Worm (Caenorhabditis elegans): ENCODE data around the gene C34F11.1.

The C34F11.1 gene

ce11 chrII:5200987-5201582, 11.7 kb upstream of the C34F11.1 start:
- TF ChIP-seq pes-1 (GFP tag; IDR thresholded peaks at IDR 0.05) (no peak), ets-7 (tag; optimal IDR thresholded peaks at IDR 0.05) (no peak), aly-1 (tag; optimal IDR thresholded peaks at IDR 0.05) (no peak), hmbx-1 (tag; optimal IDR thresholded peaks at IDR 0.05) (no peak), F13C5.2 (tag; optimal IDR thresholded peaks at IDR 0.05) (no peak), ceh-13 (GFP tag; optimal IDR thresholded peaks at IDR 0.05) (no peak), ceh-36 (tag; optimal IDR thresholded peaks at IDR 0.05) (no peak), B0310.2 (tag; optimal IDR thresholded peaks at IDR 0.05) (no peak), tbx-37 (GFP tag; conservative IDR thresholded peaks at IDR 0.05) (no peak), sea-1 (GFP tag; conservative IDR thresholded peaks at IDR 0.05) (no peak), tbx-11 (GFP tag; IDR thresholded peaks at IDR 0.05) (no peak), ama-1 (optimal IDR thresholded peaks at IDR 0.05) (no peak), hmg-4 (GFP tag; optimal IDR thresholded peaks at IDR 0.05) (no peak)

- TF ChIP-seq aly-1 (tag; optimal IDR thresholded peaks at IDR 0.05): no peak
These were observed 10.7 kb upstream of the C34F11.1 start for ce11 chrII:5201922-5202562.

- TF ChIP-seq hmbx-1 (tag; optimal IDR thresholded peaks at IDR 0.05): no peak
- TF ChIP-seq ceh-13 (GFP tag; optimal IDR thresholded peaks at IDR 0.05): no peak
- TF ChIP-seq B0310.2 (tag; optimal IDR thresholded peaks at IDR 0.05): no peak
- TF ChIP-seq ets-7 (tag; optimal IDR thresholded peaks at IDR 0.05): no peak
- no peak for TF ChIP-seq sea-1 (GFP tag; conservative IDR thresholded peaks at IDR 0.05)
- no peak for TF ChIP-seq aly-1 (tag; optimal IDR thresholded peaks at IDR 0.05)
- TF ChIP-seq flt-1 (GFP tag; IDR thresholded peaks at IDR 0.05): no peak
- TF ChIP-seq ama-1 (optimal IDR thresholded peaks at IDR 0.05): no peak
- TF ChIP-seq F13C5.2 (tag; optimal IDR thresholded peaks at IDR 0.05): no peak
- TF ChIP-seq ceh-36 (tag; optimal IDR thresholded peaks at IDR 0.05): no peak
- no peak for TF ChIP-seq hnd-1 (tag; optimal IDR thresholded peaks at IDR 0.05)
- no peak for TF ChIP-seq tbx-37 (GFP tag; conservative IDR thresholded peaks at IDR 0.05)
- no peak for TF ChIP-seq pes-1 (GFP tag; IDR thresholded peaks at IDR 0.05)
- TF ChIP-seq hmg-4 (GFP tag; optimal IDR thresholded peaks at IDR 0.05): no peak
- TF ChIP-seq tbx-11 (GFP tag; IDR thresholded peaks at IDR 0.05): no peak
- TF ChIP-seq tra-4 (tag; optimal IDR thresholded peaks at IDR 0.05): no peak
- TF ChIP-seq scrt-1 (GFP tag; IDR thresholded peaks at IDR 0.05): no peak
These were observed 9.8 kb upstream of the C34F11.1 start, which contains the start of gene ampd-1 for ce11 chrII:5202930-5203329. Gene ampd-1, plus strand, starts transcription at chrII:5203322.

ce11 chrII:5205286-5205685, 7.5 kb upstream of the C34F11.1 start:
- TF ChIP-seq ceh-36 (tag; optimal IDR thresholded peaks at IDR 0.05) (no peak), sea-1 (GFP tag; conservative IDR thresholded peaks at IDR 0.05) (no peak), hmg-4 (GFP tag; optimal IDR thresholded peaks at IDR 0.05) (no peak)

- no peak for TF ChIP-seq hmg-4 (GFP tag; optimal IDR thresholded peaks at IDR 0.05)
- no peak for TF ChIP-seq flt-1 (GFP tag; IDR thresholded peaks at IDR 0.05)
- TF ChIP-seq hmbx-1 (tag; optimal IDR thresholded peaks at IDR 0.05): no peak
- no peak for TF ChIP-seq tbx-37 (GFP tag; conservative IDR thresholded peaks at IDR 0.05)
- TF ChIP-seq tbx-11 (GFP tag; IDR thresholded peaks at IDR 0.05): no peak
- no peak for TF ChIP-seq hnd-1 (tag; optimal IDR thresholded peaks at IDR 0.05)
- TF ChIP-seq sea-1 (GFP tag; conservative IDR thresholded peaks at IDR 0.05): no peak
- no peak for TF ChIP-seq ama-1 (optimal IDR thresholded peaks at IDR 0.05)
- TF ChIP-seq ceh-36 (tag; optimal IDR thresholded peaks at IDR 0.05): no peak
- TF ChIP-seq F13C5.2 (tag; optimal IDR thresholded peaks at IDR 0.05): no peak
- TF ChIP-seq aly-1 (tag; optimal IDR thresholded peaks at IDR 0.05): no peak
- no peak for TF ChIP-seq scrt-1 (GFP tag; IDR thresholded peaks at IDR 0.05)
- no peak for TF ChIP-seq pes-1 (GFP tag; IDR thresholded peaks at IDR 0.05)
- TF ChIP-seq B0310.2 (tag; optimal IDR thresholded peaks at IDR 0.05): no peak
- TF ChIP-seq ets-7 (tag; optimal IDR thresholded peaks at IDR 0.05): no peak
- no peak for TF ChIP-seq ceh-13 (GFP tag; optimal IDR thresholded peaks at IDR 0.05)
- no peak for TF ChIP-seq tra-4 (tag; optimal IDR thresholded peaks at IDR 0.05)
These were observed 3.7 kb upstream of the C34F11.1 start for ce11 chrII:5209122-5209521.

ce11 chrII:5210830-5211229, 1.9 kb upstream of the C34F11.1 start, which contains the start of gene C34F11.8:
Gene C34F11.8, minus strand, starts transcription at chrII:5210964.
- no peak for TF ChIP-seq ama-1 (optimal IDR thresholded peaks at IDR 0.05)
- no peak for TF ChIP-seq B0310.2 (tag; optimal IDR thresholded peaks at IDR 0.05)
- no peak for TF ChIP-seq tbx-37 (GFP tag; conservative IDR thresholded peaks at IDR 0.05)
- no peak for TF ChIP-seq aly-1 (tag; optimal IDR thresholded peaks at IDR 0.05)
- no peak for TF ChIP-seq tra-4 (tag; optimal IDR thresholded peaks at IDR 0.05)
- no peak for TF ChIP-seq flt-1 (GFP tag; IDR thresholded peaks at IDR 0.05)

- no peak for TF ChIP-seq tbx-11 (GFP tag; IDR thresholded peaks at IDR 0.05)
- TF ChIP-seq pes-1 (GFP tag; IDR thresholded peaks at IDR 0.05): no peak
- TF ChIP-seq ets-7 (tag; optimal IDR thresholded peaks at IDR 0.05): no peak
- no peak for TF ChIP-seq ceh-13 (GFP tag; optimal IDR thresholded peaks at IDR 0.05)
- no peak for TF ChIP-seq tbx-37 (GFP tag; conservative IDR thresholded peaks at IDR 0.05)
- no peak for TF ChIP-seq ama-1 (optimal IDR thresholded peaks at IDR 0.05)
- no peak for TF ChIP-seq flt-1 (GFP tag; IDR thresholded peaks at IDR 0.05)
- TF ChIP-seq sea-1 (GFP tag; conservative IDR thresholded peaks at IDR 0.05): no peak
- no peak for TF ChIP-seq hnd-1 (tag; optimal IDR thresholded peaks at IDR 0.05)
- TF ChIP-seq ceh-36 (tag; optimal IDR thresholded peaks at IDR 0.05): no peak
- TF ChIP-seq hmg-4 (GFP tag; optimal IDR thresholded peaks at IDR 0.05): no peak
- TF ChIP-seq hmbx-1 (tag; optimal IDR thresholded peaks at IDR 0.05): no peak
- no peak for TF ChIP-seq B0310.2 (tag; optimal IDR thresholded peaks at IDR 0.05)
- no peak for TF ChIP-seq tra-4 (tag; optimal IDR thresholded peaks at IDR 0.05)
- no peak for TF ChIP-seq F13C5.2 (tag; optimal IDR thresholded peaks at IDR 0.05)
- no peak for TF ChIP-seq scrt-1 (GFP tag; IDR thresholded peaks at IDR 0.05)
- no peak for TF ChIP-seq aly-1 (tag; optimal IDR thresholded peaks at IDR 0.05)
These were observed 805 bp upstream of the C34F11.1 start, which contains the start of gene C34F11.2 for ce11 chrII:5211970-5212369. Gene C34F11.2, plus strand, starts transcription at chrII:5212270.

Measured in whole organism, early embryonic.